Worm (Caenorhabditis elegans): ENCODE data around the gene W09D6.5.

DNA sequence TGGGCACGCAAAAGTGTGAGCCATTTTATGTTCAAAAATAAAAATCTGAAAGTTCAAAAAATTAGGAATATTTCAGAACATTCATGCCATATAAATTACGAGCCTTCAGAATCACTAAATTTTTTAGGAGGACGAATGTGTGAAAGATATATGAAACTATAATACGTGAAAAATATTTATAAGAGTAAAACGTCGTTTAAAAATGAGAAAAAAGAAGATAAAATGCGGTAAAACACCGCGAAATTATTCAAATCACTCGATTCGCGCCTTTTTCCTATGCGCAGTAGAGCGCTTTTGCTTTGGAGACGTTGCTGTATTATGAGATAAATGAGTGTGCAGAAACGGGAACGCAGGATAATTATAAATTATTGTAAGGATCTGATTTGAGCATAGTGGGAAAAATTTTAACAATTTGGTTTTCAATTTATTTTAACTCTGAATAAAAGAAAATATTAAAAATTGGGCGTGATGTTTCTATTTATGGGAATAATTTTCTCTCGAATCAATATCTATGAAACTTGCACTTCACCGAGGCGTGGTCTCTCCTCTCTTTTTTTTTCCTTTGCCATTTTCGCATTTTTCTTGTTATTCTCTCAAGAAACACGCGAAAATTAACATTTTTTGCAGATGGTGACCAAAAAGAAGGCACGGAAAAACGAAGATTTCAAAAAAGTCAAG is 31.0 kb downstream of the W09D6.5 start, which contains the start of the genes sup-35 and Y48A6C.4:
- TF ChIP-seq fkh-8 (tag; optimal IDR thresholded peaks at IDR 0.05) (peak; percentile 95), nhr-12 (tag; optimal IDR thresholded peaks at IDR 0.05) (no peak), unc-62 (GFP tag; optimal IDR thresholded peaks at IDR 0.05) (no peak), lsy-2 (tag; optimal IDR thresholded peaks at IDR 0.05) (peak; percentile 85 to 90), lin-35 (GFP tag; optimal IDR thresholded peaks at IDR 0.05) (peak; percentile 94 to 96), fkh-10 (GFP tag; optimal IDR thresholded peaks at IDR 0.05) (peak; percentile 30), nhr-47 (tag; optimal IDR thresholded peaks at IDR 0.05) (peak; percentile 94), nhr-77 (tag; optimal IDR thresholded peaks at IDR 0.05) (peak; percentile 82)

All from whole organism, L1 larva.